Fruit fly (Drosophila melanogaster) whole organism, prepupa: ENCODE measurements around the gene CG10298.
A peak's percentile ranks its signal among the peaks of the same experiment; 100 is the strongest.

Experiments used
- CG11762 ChIP-seq: fragments of 200-800 bp; sonication (Bioruptor generic); optimal IDR thresholded peaks from 3 replicates; lab custom pipeline; 2016; ENCODE audit warnings: missing biosample characterization, missing genetic modification characterization; ENCODE audit not compliant: insufficient read depth
- CG11902 ChIP-seq: fragments of 200-800 bp; sonication (Bioruptor generic); optimal IDR thresholded peaks from 3 replicates; lab custom pipeline; 2016; ENCODE audit warnings: missing biosample characterization, missing genetic modification characterization
- CG1621 ChIP-seq: fragments of 200-800 bp; sonication (Bioruptor generic); optimal IDR thresholded peaks from 3 replicates; lab custom pipeline; 2018; ENCODE audit warnings: missing biosample characterization, mild to moderate bottlenecking, missing genetic modification characterization
- CG16779 ChIP-seq: fragments of 200-800 bp; sonication (Bioruptor generic); optimal IDR thresholded peaks from 3 replicates; lab custom pipeline; 2017; ENCODE audit warnings: missing biosample characterization, mild to moderate bottlenecking, missing genetic modification characterization
- CG3032 ChIP-seq: fragments of 200-800 bp; optimal IDR thresholded peaks from 2 replicates; lab custom pipeline; 2019; ENCODE audit warnings: missing biosample characterization, mild to moderate bottlenecking, missing genetic modification characterization, moderate library complexity
- CG31627 ChIP-seq: fragments of 200-800 bp; sonication (Bioruptor generic); optimal IDR thresholded peaks from 3 replicates; lab custom pipeline; 2016; ENCODE audit warnings: missing biosample characterization, missing genetic modification characterization
- CG32006 ChIP-seq: fragments of 200-800 bp; sonication (Bioruptor generic); optimal IDR thresholded peaks from 3 replicates; lab custom pipeline; 2017; ENCODE audit warnings: missing biosample characterization, mild to moderate bottlenecking, missing genetic modification characterization
- CG3919 ChIP-seq: fragments of 200-800 bp; sonication (Bioruptor generic); optimal IDR thresholded peaks from 3 replicates; lab custom pipeline; 2016; ENCODE audit warnings: missing biosample characterization, missing genetic modification characterization
- CG6854 ChIP-seq: fragments of 200-800 bp; sonication (Bioruptor generic); optimal IDR thresholded peaks from 2 replicates; lab custom pipeline; 2017; ENCODE audit warnings: missing biosample characterization, mild to moderate bottlenecking, missing genetic modification characterization
- Hr38 ChIP-seq: sonication (Bioruptor generic); optimal IDR thresholded peaks from 2 replicates; lab custom pipeline; 2016; ENCODE audit warnings: missing biosample characterization, missing genetic modification characterization
- Hr4 ChIP-seq: fragments of 200-800 bp; sonication (Bioruptor generic); optimal IDR thresholded peaks from 3 replicates; lab custom pipeline; 2016; ENCODE audit warnings: missing biosample characterization, missing genetic modification characterization
- Sox102F ChIP-seq: fragments of 200-800 bp; sonication (Bioruptor generic); optimal IDR thresholded peaks from 2 replicates; lab custom pipeline; 2016; ENCODE audit warnings: missing biosample characterization, mild to moderate bottlenecking, missing genetic modification characterization
- ss ChIP-seq, 2 experiments: fragments of 200-800 bp; sonication (Bioruptor generic); optimal IDR thresholded peaks; 2 replicates in 1 of 2; 3 replicates in 1 of 2; lab custom pipeline; 2017 to 2018; ENCODE audit warnings: mild to moderate bottlenecking in 2 of 2, missing biosample characterization in 2 of 2, missing genetic modification characterization in 2 of 2, moderate library complexity in 1 of 2
- svp ChIP-seq: fragments of 200-800 bp; sonication (Bioruptor generic); peaks from one replicate; lab custom pipeline; 2016; ENCODE audit warnings: missing biosample characterization, missing genetic modification characterization

DNA sequence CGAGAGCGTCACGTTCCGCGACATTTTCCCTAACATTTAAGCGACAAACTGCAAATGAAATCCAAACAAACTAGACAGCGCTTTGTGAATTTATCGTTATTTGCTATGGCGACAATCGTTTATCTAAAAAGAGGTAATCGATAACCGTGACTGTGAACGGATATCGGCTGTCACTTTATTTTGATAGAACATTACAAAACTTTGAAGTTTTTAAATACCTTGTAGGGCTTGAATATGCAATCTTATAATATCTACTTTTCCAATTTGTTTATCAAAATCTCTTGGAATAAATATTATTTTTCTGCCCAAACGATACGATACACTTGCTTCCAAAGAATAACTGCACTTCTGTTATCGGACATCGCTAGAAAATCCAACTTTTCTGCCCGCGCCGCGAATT, 37.3 kb downstream of the CG10298 start, which contains the start of the genes CG1024 and TfIIFalpha:
- TF ChIP-seq ss (GFP tag; optimal IDR thresholded peaks at IDR 0.05; lab: Kevin White, UChicago) (no peak), Hr38 (no peak), CG11902 (no peak), CG1621 (no peak), CG6854 (GFP tag; lab: Kevin White, UChicago) (no peak), CG3919 (no peak), CG11762 (GFP tag; lab: Kevin White, UChicago) (no peak), CG31627 (no peak), CG32006 (GFP tag; lab: Kevin White, UChicago) (no peak), Sox102F (GFP tag; lab: Kevin White, UChicago) (no peak), Hr4 (GFP tag; lab: Kevin White, UChicago) (no peak), svp (GFP tag; lab: Kevin White, UChicago) (no peak), CG3032 (tag; lab: Kevin White, UChicago) (peak; percentile 22), CG16779 (no peak)
